Worm (Caenorhabditis elegans) whole organism, L3 larva: ENCODE measurements around the gene F20B6.4.

Experiments used
- aly-2 ChIP-seq: fragments of 150-350 bp; optimal IDR thresholded peaks from 2 replicates; lab custom pipeline; 2014; ENCODE audit warnings: missing biosample characterization, missing genetic modification characterization
- ama-1 ChIP-seq: fragments of 150-350 bp; optimal IDR thresholded peaks from 2 replicates; lab custom pipeline; 2018
- ceh-16 ChIP-seq: sonication (generic microtip); optimal IDR thresholded peaks from 2 replicates; lab custom pipeline; 2017; ENCODE audit warnings: missing biosample characterization, missing genetic modification characterization
- ceh-82 ChIP-seq: fragments of 150-350 bp; optimal IDR thresholded peaks from 2 replicates; lab custom pipeline; 2014; ENCODE audit warnings: missing biosample characterization, missing genetic modification characterization
- nhr-23 ChIP-seq: fragments of 150-350 bp; optimal IDR thresholded peaks from 2 replicates; lab custom pipeline; 2014; ENCODE audit warnings: missing biosample characterization, missing genetic modification reagents, missing genetic modification characterization
- nhr-237 ChIP-seq: fragments of 150-350 bp; optimal IDR thresholded peaks from 2 replicates; lab custom pipeline; 2014; ENCODE audit warnings: missing biosample characterization, missing genetic modification characterization
- nhr-28 ChIP-seq: fragments of 150-350 bp; optimal IDR thresholded peaks from 2 replicates; lab custom pipeline; 2014; ENCODE audit warnings: missing biosample characterization, missing genetic modification characterization
- nhr-76 ChIP-seq: fragments of 150-350 bp; sonication (generic microtip); optimal IDR thresholded peaks from 5 replicates; lab custom pipeline; 2014; ENCODE audit warnings: missing biosample characterization, missing genetic modification characterization
- skn-1 ChIP-seq: fragments of 150-350 bp; optimal IDR thresholded peaks from 2 replicates; lab custom pipeline; 2014; ENCODE audit warnings: missing biosample characterization, missing genetic modification characterization
- snpc-4 ChIP-seq: fragments of 150-350 bp; optimal IDR thresholded peaks from 2 replicates; lab custom pipeline; 2014; ENCODE audit warnings: missing biosample characterization, missing genetic modification characterization
- unc-62 ChIP-seq: fragments of 150-350 bp; sonication (generic microtip); optimal IDR thresholded peaks from 4 replicates; lab custom pipeline; 2014; ENCODE audit warnings: missing biosample characterization, missing genetic modification reagents, missing genetic modification characterization

DNA sequence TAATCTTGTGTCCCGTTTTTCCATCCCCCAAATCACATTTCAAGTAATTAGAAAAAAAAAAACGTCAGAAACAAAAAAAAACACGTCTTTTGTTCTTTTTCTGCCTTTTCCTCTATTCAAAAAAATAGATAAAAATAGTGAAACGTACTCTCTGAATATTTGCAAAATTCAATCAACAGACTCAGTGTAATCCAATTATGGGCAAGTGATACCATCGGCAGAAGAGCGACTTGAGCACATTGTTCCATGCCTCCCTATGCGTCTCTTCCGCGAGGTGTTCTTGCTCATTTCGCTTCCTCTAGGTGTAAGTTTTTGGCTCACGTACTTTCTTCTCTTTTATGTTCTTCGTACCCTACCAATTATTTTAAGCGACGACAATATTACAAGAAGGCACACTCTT, 32.9 kb downstream of the F20B6.4 start, which contains the start of gene ZK470.1:
- no peak for TF ChIP-seq ama-1 (lab: Kevin White, UChicago)
- no peak for TF ChIP-seq ceh-82 (tag; lab: Kevin White, UChicago)
- TF ChIP-seq nhr-23 (tag; lab: Kevin White, UChicago): no peak
- TF ChIP-seq nhr-28: no peak
- TF ChIP-seq unc-62 (GFP tag; lab: Kevin White, UChicago): no peak
- no peak for TF ChIP-seq ceh-16 (tag; lab: Kevin White, UChicago)
- TF ChIP-seq nhr-76 (tag; lab: Kevin White, UChicago): no peak
- no peak for TF ChIP-seq aly-2 (tag; lab: Kevin White, UChicago)
- no peak for TF ChIP-seq skn-1 (tag; lab: Kevin White, UChicago)
- TF ChIP-seq snpc-4 (tag; lab: Kevin White, UChicago): no peak
- TF ChIP-seq nhr-237: no peak
